Fruit fly (Drosophila melanogaster) whole organism, embryonic: ENCODE data around the gene InR.

ENCODE experiments used
- ATbp ChIP-seq: fragments of 200-800 bp; sonication (Bioruptor generic); optimal IDR thresholded peaks from 2 replicates; lab custom pipeline; 2017; ENCODE audit warnings: missing biosample characterization, mild to moderate bottlenecking, missing genetic modification characterization, missing genetic modification reagents
- Antp ChIP-seq: fragments of 200-800 bp; sonication (Bioruptor generic); optimal IDR thresholded peaks from 3 replicates; lab custom pipeline; 2016; ENCODE audit warnings: missing biosample characterization, missing genetic modification characterization
- CG10565 ChIP-seq: fragments of 200-800 bp; sonication (Bioruptor generic); optimal IDR thresholded peaks from 3 replicates; lab custom pipeline; 2016; ENCODE audit warnings: missing biosample characterization, mild to moderate bottlenecking, missing genetic modification characterization
- CG10959 ChIP-seq: fragments of 200-800 bp; sonication (Bioruptor generic); IDR thresholded peaks from 2 replicates; pipeline ENCODE4 v1.3.6; 2022; ENCODE audit warnings: missing biosample characterization, missing genetic modification characterization
- CG12299 ChIP-seq: fragments of 200-800 bp; sonication (Bioruptor generic); optimal IDR thresholded peaks from 2 replicates; lab custom pipeline; 2018; ENCODE audit warnings: missing biosample characterization, mild to moderate bottlenecking, missing genetic modification characterization
- CG13296 ChIP-seq: fragments of 200-800 bp; sonication (Bioruptor generic); optimal IDR thresholded peaks from 3 replicates; lab custom pipeline; 2018; ENCODE audit warnings: missing biosample characterization, mild to moderate bottlenecking, missing genetic modification characterization
- CG15011 ChIP-seq: fragments of 200-800 bp; sonication (Bioruptor generic); optimal IDR thresholded peaks from 3 replicates; lab custom pipeline; 2018; ENCODE audit warnings: missing biosample characterization, mild to moderate bottlenecking, missing genetic modification characterization
- CG15479 ChIP-seq: fragments of 200-800 bp; sonication (Bioruptor generic); optimal IDR thresholded peaks from 3 replicates; lab custom pipeline; 2019; ENCODE audit warnings: missing biosample characterization, mild to moderate bottlenecking, missing genetic modification characterization, moderate library complexity
- CG1602 ChIP-seq: fragments of 200-800 bp; sonication (Bioruptor generic); optimal IDR thresholded peaks from 3 replicates; lab custom pipeline; 2016; ENCODE audit warnings: missing biosample characterization, missing genetic modification characterization
- CG16863 ChIP-seq: fragments of 200-800 bp; sonication (Bioruptor generic); optimal IDR thresholded peaks from 3 replicates; lab custom pipeline; 2016; ENCODE audit warnings: missing biosample characterization, missing genetic modification characterization
- CG17385 ChIP-seq: fragments of 200-800 bp; sonication (Bioruptor generic); optimal IDR thresholded peaks from 3 replicates; lab custom pipeline; 2018; ENCODE audit warnings: missing biosample characterization, mild to moderate bottlenecking, missing genetic modification characterization
- CG31365 ChIP-seq: fragments of 200-800 bp; sonication (Bioruptor generic); optimal IDR thresholded peaks from 2 replicates; lab custom pipeline; 2018; ENCODE audit warnings: missing biosample characterization, mild to moderate bottlenecking, missing genetic modification characterization
- CG34422 ChIP-seq: fragments of 200-800 bp; sonication (Bioruptor generic); IDR thresholded peaks from 3 replicates; pipeline ENCODE4 v1.3.6; 2022; ENCODE audit warnings: missing biosample characterization, missing genetic modification characterization
- CG4617 ChIP-seq: fragments of 200-800 bp; sonication (Bioruptor generic); optimal IDR thresholded peaks from 3 replicates; lab custom pipeline; 2016; ENCODE audit warnings: missing biosample characterization, missing genetic modification characterization, borderline replicate concordance
- CG6254 ChIP-seq: fragments of 200-800 bp; sonication (Bioruptor generic); optimal IDR thresholded peaks from 3 replicates; lab custom pipeline; 2017; ENCODE audit warnings: mild to moderate bottlenecking, missing biosample characterization, missing genetic modification reagents, missing genetic modification characterization
- CG6683 ChIP-seq: fragments of 200-800 bp; sonication (Bioruptor generic); optimal IDR thresholded peaks from 2 replicates; lab custom pipeline; 2017; ENCODE audit warnings: missing biosample characterization, mild to moderate bottlenecking, missing genetic modification characterization, missing genetic modification reagents
- CG6791 ChIP-seq: fragments of 200-800 bp; sonication (Bioruptor generic); IDR thresholded peaks from 3 replicates; pipeline ENCODE4 v1.3.6; 2022; ENCODE audit warnings: missing biosample characterization, missing genetic modification characterization; ENCODE audit not compliant: partially characterized antibody
- CG6854 ChIP-seq: fragments of 200-800 bp; sonication (Bioruptor generic); optimal IDR thresholded peaks from 3 replicates; lab custom pipeline; 2017; ENCODE audit warnings: missing biosample characterization, mild to moderate bottlenecking, missing genetic modification characterization
- CG8388 ChIP-seq: fragments of 200-800 bp; sonication (Bioruptor generic); optimal IDR thresholded peaks from 2 replicates; lab custom pipeline; 2019; ENCODE audit warnings: missing biosample characterization, mild to moderate bottlenecking, missing genetic modification characterization, moderate library complexity
- Drgx ChIP-seq: fragments of 200-800 bp; sonication (Bioruptor generic); IDR thresholded peaks from 2 replicates; pipeline ENCODE4 v1.3.6; 2022; ENCODE audit warnings: missing biosample characterization, missing genetic modification characterization
- Ets97D ChIP-seq: fragments of 200-800 bp; sonication (Bioruptor generic); optimal IDR thresholded peaks from 3 replicates; lab custom pipeline; 2016; ENCODE audit warnings: missing biosample characterization, missing genetic modification characterization
- HLHmδ ChIP-seq: fragments of 200-800 bp; sonication (Bioruptor generic); optimal IDR thresholded peaks from 2 replicates; lab custom pipeline; 2018; ENCODE audit warnings: missing biosample characterization, mild to moderate bottlenecking, missing genetic modification characterization, moderate library complexity
- NfI ChIP-seq: fragments of 200-800 bp; sonication (Bioruptor generic); optimal IDR thresholded peaks from 3 replicates; lab custom pipeline; 2018; ENCODE audit warnings: missing biosample characterization, mild to moderate bottlenecking, missing genetic modification characterization, moderate library complexity
- Pdp1 ChIP-seq, 2 experiments: fragments of 200-800 bp; sonication (Bioruptor generic); optimal IDR thresholded peaks; 3 replicates each; lab custom pipeline; 2016; ENCODE audit warnings: missing biosample characterization in 2 of 2, missing genetic modification characterization in 2 of 2, mild to moderate bottlenecking in 1 of 2, moderate library complexity in 1 of 2
- Ptx1 ChIP-seq: fragments of 200-800 bp; sonication (Bioruptor generic); IDR thresholded peaks from 2 replicates; pipeline ENCODE4 v1.3.6; 2022; ENCODE audit warnings: missing biosample characterization, missing genetic modification characterization
- Sox100B ChIP-seq: fragments of 200-800 bp; sonication (Bioruptor generic); optimal IDR thresholded peaks from 3 replicates; lab custom pipeline; 2018; ENCODE audit warnings: missing biosample characterization, mild to moderate bottlenecking, missing genetic modification characterization
- Stat92E ChIP-seq, 3 experiments: fragments of >200 bp in 2 of 3; fragments of 200-800 bp in 1 of 3; sonication (Bioruptor generic) in 1 of 3; optimal IDR thresholded peaks; 2 replicates each; lab custom pipeline; 2017 to 2019; ENCODE audit warnings: missing biosample characterization in 3 of 3, missing genetic modification characterization in 3 of 3, mild to moderate bottlenecking in 1 of 3, moderate library complexity in 1 of 3
- ab ChIP-seq: fragments of 200-800 bp; sonication (Bioruptor generic); optimal IDR thresholded peaks from 2 replicates; lab custom pipeline; 2016; ENCODE audit warnings: missing biosample characterization, missing genetic modification characterization
- bab2 ChIP-seq: fragments of 200-800 bp; sonication (Bioruptor generic); optimal IDR thresholded peaks from 2 replicates; lab custom pipeline; 2016; ENCODE audit warnings: missing biosample characterization, missing genetic modification characterization
- btn ChIP-seq: fragments of 200-800 bp; sonication (Bioruptor generic); optimal IDR thresholded peaks from 2 replicates; lab custom pipeline; 2016; ENCODE audit warnings: missing biosample characterization, missing genetic modification characterization
- cg ChIP-seq: fragments of 200-800 bp; sonication (Bioruptor generic); optimal IDR thresholded peaks from 3 replicates; lab custom pipeline; 2019; ENCODE audit warnings: missing biosample characterization, mild to moderate bottlenecking, missing genetic modification characterization, moderate library complexity
- cwo ChIP-seq: fragments of 200-800 bp; sonication (Bioruptor generic); optimal IDR thresholded peaks from 3 replicates; lab custom pipeline; 2017; ENCODE audit warnings: missing biosample characterization, missing genetic modification characterization, mild to moderate bottlenecking, moderate library complexity, missing genetic modification reagents
- exex ChIP-seq: fragments of 200-800 bp; sonication (Bioruptor generic); optimal IDR thresholded peaks from 4 replicates; lab custom pipeline; 2018; ENCODE audit warnings: missing biosample characterization, mild to moderate bottlenecking, missing genetic modification characterization, moderate library complexity
- fd3F ChIP-seq: fragments of 200-800 bp; sonication (Bioruptor generic); optimal IDR thresholded peaks from 2 replicates; lab custom pipeline; 2018; ENCODE audit warnings: missing biosample characterization, mild to moderate bottlenecking, missing genetic modification characterization, moderate library complexity
- fd96Cb ChIP-seq: fragments of 200-800 bp; sonication (Bioruptor generic); optimal IDR thresholded peaks from 2 replicates; lab custom pipeline; 2018; ENCODE audit warnings: missing biosample characterization, mild to moderate bottlenecking, missing genetic modification characterization, moderate library complexity
- gt ChIP-seq: fragments of 200-800 bp; sonication (Bioruptor generic); IDR thresholded peaks from 2 replicates; pipeline ENCODE4 v1.3.6; 2022; ENCODE audit warnings: missing biosample characterization, missing genetic modification characterization
- inv ChIP-seq: fragments of 200-800 bp; sonication (Bioruptor generic); IDR thresholded peaks from 2 replicates; pipeline ENCODE4 v1.3.6; 2022; ENCODE audit warnings: missing biosample characterization, missing genetic modification characterization; ENCODE audit not compliant: partially characterized antibody
- lilli ChIP-seq: fragments of 200-800 bp; sonication (Bioruptor generic); optimal IDR thresholded peaks from 3 replicates; lab custom pipeline; 2016; ENCODE audit warnings: missing biosample characterization, missing genetic modification characterization
- nmo ChIP-seq: fragments of 200-800 bp; sonication (Bioruptor generic); optimal IDR thresholded peaks from 2 replicates; lab custom pipeline; 2018; ENCODE audit warnings: missing biosample characterization, mild to moderate bottlenecking, missing genetic modification characterization, moderate library complexity
- otp ChIP-seq: fragments of 200-800 bp; sonication (Bioruptor generic); IDR thresholded peaks from 3 replicates; pipeline ENCODE4, ENCODE4 v1.3.6; 2022; ENCODE audit warnings: missing biosample characterization, missing genetic modification characterization
- pfk ChIP-seq: fragments of 200-800 bp; sonication (Bioruptor generic); optimal IDR thresholded peaks from 2 replicates; lab custom pipeline; 2018; ENCODE audit warnings: missing biosample characterization, mild to moderate bottlenecking, missing genetic modification characterization, moderate library complexity
- rib ChIP-seq: fragments of 200-800 bp; sonication (Bioruptor generic); IDR thresholded peaks from 2 replicates; pipeline ENCODE4 v1.3.6; 2022; ENCODE audit warnings: missing biosample characterization, missing genetic modification characterization
- sd ChIP-seq: fragments of 200-800 bp; sonication (Bioruptor generic); optimal IDR thresholded peaks from 3 replicates; lab custom pipeline; 2018; ENCODE audit warnings: missing biosample characterization, mild to moderate bottlenecking, missing genetic modification characterization, moderate library complexity
- sim ChIP-seq: fragments of 200-800 bp; sonication (Bioruptor generic); IDR thresholded peaks from 2 replicates; pipeline ENCODE4 v1.3.6; 2022; ENCODE audit warnings: missing biosample characterization, missing genetic modification characterization
- sug ChIP-seq: fragments of 200-800 bp; optimal IDR thresholded peaks from 2 replicates; lab custom pipeline; 2019; ENCODE audit warnings: missing biosample characterization, mild to moderate bottlenecking, missing genetic modification characterization, moderate library complexity
- tap ChIP-seq: fragments of 200-800 bp; optimal IDR thresholded peaks from 3 replicates; lab custom pipeline; 2019; ENCODE audit warnings: missing biosample characterization, mild to moderate bottlenecking, missing genetic modification characterization, moderate library complexity
- unc-4 ChIP-seq: fragments of 200-800 bp; sonication (Bioruptor generic); IDR thresholded peaks from 2 replicates; pipeline ENCODE4 v1.3.6; 2022; ENCODE audit warnings: missing biosample characterization, missing genetic modification characterization; ENCODE audit not compliant: partially characterized antibody
- vvl ChIP-seq: fragments of 200-800 bp; sonication (Bioruptor generic); IDR thresholded peaks from 2 replicates; pipeline ENCODE4 v1.3.6; 2022; ENCODE audit warnings: missing biosample characterization, missing genetic modification characterization
- yki ChIP-seq: fragments of >200 bp; optimal IDR thresholded peaks from 3 replicates; lab custom pipeline; 2018
- z ChIP-seq: fragments of 200-800 bp; sonication (Bioruptor generic); IDR thresholded peaks from 3 replicates; pipeline ENCODE4 v1.3.6; 2022; ENCODE audit warnings: missing biosample characterization, missing genetic modification characterization

InR gene

DNA sequence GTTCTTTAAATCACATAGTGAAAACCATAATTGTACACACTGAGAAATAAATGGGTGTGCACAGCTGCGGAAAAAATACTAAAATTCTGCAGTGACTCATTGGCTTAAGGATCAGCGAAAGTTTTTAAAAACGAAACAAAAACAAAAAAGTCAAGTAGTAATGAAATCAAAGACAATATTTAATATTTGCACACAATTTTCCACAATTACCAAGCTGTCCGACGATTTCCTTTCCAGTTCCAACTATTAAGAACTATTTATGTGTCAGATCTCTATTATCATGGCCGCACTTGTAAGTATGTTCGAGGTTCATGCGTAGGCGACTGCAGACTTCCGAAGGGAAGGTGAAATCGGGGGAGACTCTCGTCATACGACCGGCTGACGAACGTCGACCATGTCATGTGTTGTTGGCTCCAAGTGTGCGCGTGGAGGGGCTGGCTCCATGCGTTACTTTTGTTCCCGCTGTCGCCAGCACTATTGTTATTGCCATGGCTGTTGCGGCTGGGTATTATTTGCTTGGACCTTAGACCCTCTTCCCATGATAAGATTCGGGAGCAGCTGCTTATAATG is 4.2 kb downstream of the InR start (continued):
- no peak for TF ChIP-seq inv (GFP tag; lab: Robert Waterston, UW)
- TF ChIP-seq CG10565 = no peak
- no peak for TF ChIP-seq z (GFP tag; lab: Robert Waterston, UW)
- TF ChIP-seq Pdp1 (GFP tag; optimal IDR thresholded peaks at IDR 0.05; lab: Kevin White, UChicago) = peak in 1 of 2 experiments; percentile 35
- peak; percentile 42 for TF ChIP-seq CG15011 (GFP tag; lab: Kevin White, UChicago)
- no peak for TF ChIP-seq CG15479 (GFP tag; lab: Kevin White, UChicago)
- TF ChIP-seq fd96Cb (tag; lab: Kevin White, UChicago) = peak; percentile 57
- TF ChIP-seq vvl = no peak
- no peak for TF ChIP-seq yki (lab: Kevin White, UChicago)
- no peak for TF ChIP-seq sim (GFP tag; lab: Robert Waterston, UW)
- peak; percentile 42 for TF ChIP-seq ab (GFP tag; lab: Kevin White, UChicago)
- no peak for TF ChIP-seq cg (GFP tag; lab: Kevin White, UChicago)
- TF ChIP-seq sug (tag; lab: Kevin White, UChicago) = peak; percentile 27
- peak; percentile 55 for TF ChIP-seq tap
- TF ChIP-seq bab2 (GFP tag; lab: Kevin White, UChicago) = peak; percentile 23
- no peak for TF ChIP-seq CG6791 (GFP tag; lab: Robert Waterston, UW)
- TF ChIP-seq Antp = peak; percentile 26
- peak; percentile 51 for TF ChIP-seq ATbp (GFP tag; lab: Kevin White, UChicago)
- peak; percentile 15 for TF ChIP-seq pfk
- TF ChIP-seq HLHmδ (GFP tag; lab: Kevin White, UChicago) = no peak
- no peak for TF ChIP-seq Ptx1 (GFP tag; lab: Robert Waterston, UW)
- TF ChIP-seq fd3F = peak; percentile 33
- peak; percentile 5 for TF ChIP-seq Ets97D (GFP tag; lab: Kevin White, UChicago)
- TF ChIP-seq Drgx = no peak
- TF ChIP-seq Sox100B = peak; percentile 24
- no peak for TF ChIP-seq btn (GFP tag; lab: Kevin White, UChicago)
- TF ChIP-seq CG1602 (GFP tag; lab: Kevin White, UChicago) = no peak
- no peak for TF ChIP-seq CG10959 (GFP tag; lab: Robert Waterston, UW)
- peak; percentile 21 for TF ChIP-seq exex (tag; lab: Kevin White, UChicago)
- no peak for TF ChIP-seq unc-4
- TF ChIP-seq CG12299 (tag; lab: Kevin White, UChicago) = no peak
- peak; percentile 35 for TF ChIP-seq sd (tag; lab: Kevin White, UChicago)
- TF ChIP-seq CG13296 (GFP tag; lab: Kevin White, UChicago) = peak; percentile 4
- peak; percentile 74 for TF ChIP-seq cwo
- TF ChIP-seq lilli (GFP tag; lab: Kevin White, UChicago) = peak; percentile 69
- peak; percentile 55 for TF ChIP-seq CG16863 (GFP tag; lab: Kevin White, UChicago)
- TF ChIP-seq NfI (GFP tag; lab: Kevin White, UChicago) = peak; percentile 52
- TF ChIP-seq Stat92E (GFP tag; optimal IDR thresholded peaks at IDR 0.05; lab: Kevin White, UChicago) = no peak
- peak; percentile 4 for TF ChIP-seq CG6683 (GFP tag; lab: Kevin White, UChicago)
- no peak for TF ChIP-seq CG6254 (GFP tag; lab: Kevin White, UChicago)
- TF ChIP-seq CG6854 (GFP tag; lab: Kevin White, UChicago) = no peak
- peak; percentile 50 for TF ChIP-seq CG17385 (GFP tag; lab: Kevin White, UChicago)
- TF ChIP-seq CG4617 = no peak
- peak; percentile 58 for TF ChIP-seq nmo (GFP tag; lab: Kevin White, UChicago)
- TF ChIP-seq otp = no peak
- no peak for TF ChIP-seq rib
- no peak for TF ChIP-seq gt (GFP tag; lab: Robert Waterston, UW)
- TF ChIP-seq CG34422 = no peak
- TF ChIP-seq CG31365 = no peak
- TF ChIP-seq CG8388 (GFP tag; lab: Kevin White, UChicago) = peak; percentile 68
